Worm (Caenorhabditis elegans): ENCODE data around the gene athp-1.

- TF ChIP-seq nhr-77 (tag; optimal IDR thresholded peaks at IDR 0.05) (no peak), ceh-82 (tag; optimal IDR thresholded peaks at IDR 0.05) (no peak), unc-62 (GFP tag; optimal IDR thresholded peaks at IDR 0.05) (no peak), mdl-1 (tag; optimal IDR thresholded peaks at IDR 0.05) (no peak), Y55F3AM.14 (GFP tag; optimal IDR thresholded peaks at IDR 0.05) (no peak), nhr-11 (tag; optimal IDR thresholded peaks at IDR 0.05) (no peak), dmd-4 (tag; optimal IDR thresholded peaks at IDR 0.05) (no peak), peb-1 (tag; optimal IDR thresholded peaks at IDR 0.05) (no peak), unc-39 (tag; optimal IDR thresholded peaks at IDR 0.05) (no peak), zag-1 (tag; optimal IDR thresholded peaks at IDR 0.05) (no peak)
Observed at ce11 chrIII:10861375-10861774, 20.2 kb upstream of the athp-1 start.
